Worm (Caenorhabditis elegans) whole organism, late embryonic: Measurements from ENCODE around the gene lst-5.

Source experiments
- C08G9.2 ChIP-seq: sonication (generic microtip); optimal IDR thresholded peaks from 2 replicates; lab custom pipeline; 2016; ENCODE audit warnings: mild to moderate bottlenecking, missing genetic modification characterization, moderate library complexity, missing compliant biosample characterization
- F13H6.1 ChIP-seq: sonication (generic microtip); optimal IDR thresholded peaks from 2 replicates; lab custom pipeline; 2016; ENCODE audit warnings: missing genetic modification characterization, missing compliant biosample characterization
- ceh-24 ChIP-seq: sonication (generic microtip); optimal IDR thresholded peaks from 2 replicates; lab custom pipeline; 2016; ENCODE audit warnings: mild to moderate bottlenecking, missing genetic modification characterization, missing compliant biosample characterization
- ceh-45 ChIP-seq: fragments of 200-800 bp; sonication (Bioruptor generic); IDR thresholded peaks from 2 replicates; pipeline ENCODE4 v1.3.6; 2022; ENCODE audit warnings: missing genetic modification reagents, missing genetic modification characterization, missing compliant biosample characterization
- che-1 ChIP-seq: sonication (generic microtip); optimal IDR thresholded peaks from 2 replicates; lab custom pipeline; 2016; ENCODE audit warnings: mild to moderate bottlenecking, missing genetic modification characterization, missing compliant biosample characterization
- fkh-10 ChIP-seq: fragments of 150-350 bp; optimal IDR thresholded peaks from 2 replicates; lab custom pipeline; 2014; ENCODE audit warnings: missing biosample characterization, missing genetic modification reagents, missing genetic modification characterization
- hlh-6 ChIP-seq: sonication (generic microtip); optimal IDR thresholded peaks from 2 replicates; lab custom pipeline; 2016; ENCODE audit warnings: missing genotype, missing genetic modification characterization, missing compliant biosample characterization
- pat-9 ChIP-seq: fragments of 200-800 bp; sonication (Bioruptor generic); optimal IDR thresholded peaks from 2 replicates; lab custom pipeline; 2018; ENCODE audit warnings: mild to moderate bottlenecking, missing genetic modification characterization, moderate library complexity, missing compliant biosample characterization
- unc-3 ChIP-seq, 2 experiments: fragments of 200-800 bp in 1 of 2; sonication (Bioruptor generic) in 1 of 2; sonication (generic microtip) in 1 of 2; conservative IDR thresholded peaks in 1 of 2; optimal IDR thresholded peaks in 1 of 2; 2 replicates each; pipeline versions ENCODE4 v1.3.6 to Lab custom; 2016 to 2022; ENCODE audit warnings: missing compliant biosample characterization in 2 of 2, missing genetic modification characterization in 2 of 2, missing genetic modification reagents in 1 of 2

DNA sequence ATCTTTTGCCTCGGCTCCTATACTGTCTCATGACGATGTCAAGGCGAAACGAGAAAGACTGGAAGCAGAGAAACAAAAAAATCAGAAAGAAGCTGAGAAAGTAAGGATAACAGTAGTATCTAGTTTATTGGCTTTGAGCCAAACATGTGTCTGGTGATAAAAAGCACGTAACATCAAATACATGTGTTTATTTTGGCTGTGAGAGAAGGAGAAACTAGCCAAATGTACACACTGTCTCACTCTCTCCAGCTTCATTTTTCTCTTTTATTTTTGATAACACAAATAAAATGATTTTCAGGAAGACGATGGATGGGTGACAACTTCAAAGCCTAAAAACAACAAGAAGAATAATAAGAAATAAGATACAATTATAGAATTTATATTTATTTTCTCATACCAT is 6.8 kb downstream of the lst-5 start:
- TF ChIP-seq hlh-6 (no peak), che-1 (tag; lab: Kevin White, UChicago) (no peak), C08G9.2 (no peak), unc-3 (GFP tag; conservative IDR thresholded peaks at IDR 0.05; lab: Robert Waterston, UW) (no peak), unc-3 (tag; optimal IDR thresholded peaks at IDR 0.05; lab: Kevin White, UChicago) (no peak), ceh-45 (GFP tag; lab: Robert Waterston, UW) (no peak), ceh-24 (tag; lab: Kevin White, UChicago) (no peak), fkh-10 (GFP tag; lab: Kevin White, UChicago) (no peak), F13H6.1 (no peak), pat-9 (tag; lab: Kevin White, UChicago) (no peak)
